Worm (Caenorhabditis elegans) whole organism, L2 larva: ENCODE results near the gene pmk-3.

ENCODE experiments used
- lin-11 ChIP-seq: fragments of 150-350 bp; sonication (generic microtip); optimal IDR thresholded peaks from 2 replicates; lab custom pipeline; 2014; ENCODE audit warnings: missing biosample characterization, missing genetic modification characterization, inconsistent platforms, mixed read lengths
- lin-13 ChIP-seq: fragments of 150-350 bp; optimal IDR thresholded peaks from 2 replicates; lab custom pipeline; 2014; ENCODE audit warnings: missing biosample characterization, missing genetic modification reagents, missing genetic modification characterization
- lsy-2 ChIP-seq, 2 experiments: fragments of 150-350 bp in 1 of 2; sonication (generic microtip) in 1 of 2; optimal IDR thresholded peaks; 2 replicates each; lab custom pipeline; 2014 to 2017; ENCODE audit warnings: missing biosample characterization in 2 of 2, missing genetic modification characterization in 2 of 2
- nhr-25 ChIP-seq: fragments of 150-350 bp; sonication (generic microtip); optimal IDR thresholded peaks from 3 replicates; lab custom pipeline; 2014; ENCODE audit warnings: missing biosample characterization, missing genetic modification characterization
- skn-1 ChIP-seq: sonication (generic microtip); optimal IDR thresholded peaks from 2 replicates; lab custom pipeline; 2017; ENCODE audit warnings: missing biosample characterization, missing genetic modification characterization
- sma-9 ChIP-seq, 2 experiments: fragments of 150-350 bp in 1 of 2; sonication (generic microtip) in 1 of 2; optimal IDR thresholded peaks; 2 replicates each; lab custom pipeline; 2014 to 2016; ENCODE audit warnings: missing genetic modification characterization in 2 of 2, mild to moderate bottlenecking in 1 of 2, missing biosample characterization in 1 of 2, missing compliant biosample characterization in 1 of 2, missing genetic modification reagents in 1 of 2, moderate library complexity in 1 of 2
- unc-55 ChIP-seq: fragments of 150-350 bp; sonication (generic microtip); optimal IDR thresholded peaks from 3 replicates; lab custom pipeline; 2014; ENCODE audit warnings: missing biosample characterization, missing genetic modification reagents, missing genetic modification characterization
- ztf-11 ChIP-seq: sonication (generic microtip); optimal IDR thresholded peaks from 2 replicates; lab custom pipeline; 2017; ENCODE audit warnings: missing biosample characterization, missing genetic modification characterization

DNA sequence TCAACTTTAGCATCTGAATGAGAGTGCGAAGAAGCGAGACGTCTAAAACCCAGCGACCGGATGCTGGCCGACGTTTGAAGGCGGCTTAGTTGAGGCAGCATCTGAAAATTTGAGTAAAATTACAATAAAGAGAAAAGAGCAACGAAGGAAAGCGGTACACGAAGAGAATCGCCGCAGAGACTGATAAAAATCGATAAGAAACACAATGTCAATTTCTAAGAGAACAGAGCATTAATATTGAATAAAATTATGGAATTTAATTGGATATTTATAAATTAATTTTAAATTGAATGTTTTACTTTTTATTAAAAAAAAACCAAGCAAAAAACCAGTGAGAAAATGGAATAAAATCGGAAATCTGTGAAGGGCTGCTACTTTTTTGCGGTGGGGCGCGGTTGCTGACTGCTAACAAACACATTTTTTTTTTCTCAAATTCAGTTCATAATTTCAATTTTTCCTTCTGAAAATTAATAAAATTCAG, 8.8 kb upstream of the pmk-3 start, which contains the start of the genes ndub-11 and moc-3:
- TF ChIP-seq sma-9 (GFP tag; optimal IDR thresholded peaks at IDR 0.05; lab: Kevin White, UChicago), result no peak
- TF ChIP-seq sma-9 (tag; optimal IDR thresholded peaks at IDR 0.05; lab: Kevin White, UChicago), result no peak
- TF ChIP-seq lin-11 (tag; lab: Kevin White, UChicago), result no peak
- no peak for TF ChIP-seq ztf-11 (tag; lab: Kevin White, UChicago)
- peak; percentile 29 for TF ChIP-seq unc-55 (GFP tag; lab: Kevin White, UChicago)
- TF ChIP-seq skn-1, result no peak
- TF ChIP-seq lin-13 (GFP tag; lab: Kevin White, UChicago), result no peak
- TF ChIP-seq lsy-2 (tag; optimal IDR thresholded peaks at IDR 0.05; lab: Kevin White, UChicago), result no peak
- no peak for TF ChIP-seq nhr-25 (tag; lab: Kevin White, UChicago)
